Worm (Caenorhabditis elegans): ENCODE results near the gene flor-1.

- TF ChIP-seq F57C9.4 (tag; optimal IDR thresholded peaks at IDR 0.05) (no peak), ceh-91 (GFP tag; IDR thresholded peaks at IDR 0.05) (no peak), nfya-1 (tag; optimal IDR thresholded peaks at IDR 0.05; ENCODE audit: borderline replicate concordance, insufficient read depth) (no peak), pha-4 (tag; optimal IDR thresholded peaks at IDR 0.05) (no peak), let-607 (tag; optimal IDR thresholded peaks at IDR 0.05) (no peak)
These were observed 26.8 kb downstream of the flor-1 start, which contains the start of gene txt-12 for ce11 chrV:15092666-15093065.
